Worm (Caenorhabditis elegans) whole organism, early embryonic: ENCODE data around the gene W10C4.1.

Experiments
- B0310.2 ChIP-seq: sonication (generic microtip); optimal IDR thresholded peaks from 2 replicates; lab custom pipeline; 2016; ENCODE audit warnings: mild to moderate bottlenecking, missing genetic modification characterization, missing compliant biosample characterization
- aly-1 ChIP-seq: sonication (generic microtip); optimal IDR thresholded peaks from 2 replicates; lab custom pipeline; 2016; ENCODE audit warnings: missing genetic modification characterization, missing compliant biosample characterization
- ama-1 ChIP-seq: fragments of 150-350 bp; optimal IDR thresholded peaks from 2 replicates; lab custom pipeline; 2014
- ceh-13 ChIP-seq: fragments of 200-800 bp; sonication (Bioruptor generic); optimal IDR thresholded peaks from 2 replicates; lab custom pipeline; 2018; ENCODE audit warnings: mild to moderate bottlenecking, missing genetic modification characterization, missing compliant biosample characterization
- ets-7 ChIP-seq: sonication (generic microtip); optimal IDR thresholded peaks from 2 replicates; lab custom pipeline; 2016; ENCODE audit warnings: missing genotype, missing genetic modification characterization, missing compliant biosample characterization
- hmbx-1 ChIP-seq: sonication (generic microtip); optimal IDR thresholded peaks from 2 replicates; lab custom pipeline; 2016; ENCODE audit warnings: mild to moderate bottlenecking, missing genetic modification characterization, missing compliant biosample characterization
- hmg-4 ChIP-seq: fragments of 200-800 bp; sonication (Bioruptor generic); optimal IDR thresholded peaks from 2 replicates; lab custom pipeline; 2018; ENCODE audit warnings: mild to moderate bottlenecking, missing genetic modification characterization, missing compliant biosample characterization
- tbx-37 ChIP-seq: fragments of 200-800 bp; sonication (Bioruptor generic); conservative IDR thresholded peaks from 2 replicates; pipeline ENCODE4 v1.3.6; 2022; ENCODE audit warnings: missing genetic modification reagents, missing genetic modification characterization, missing compliant biosample characterization
- tra-4 ChIP-seq: sonication (generic microtip); optimal IDR thresholded peaks from 2 replicates; lab custom pipeline; 2017; ENCODE audit warnings: missing genetic modification characterization, missing compliant biosample characterization

DNA sequence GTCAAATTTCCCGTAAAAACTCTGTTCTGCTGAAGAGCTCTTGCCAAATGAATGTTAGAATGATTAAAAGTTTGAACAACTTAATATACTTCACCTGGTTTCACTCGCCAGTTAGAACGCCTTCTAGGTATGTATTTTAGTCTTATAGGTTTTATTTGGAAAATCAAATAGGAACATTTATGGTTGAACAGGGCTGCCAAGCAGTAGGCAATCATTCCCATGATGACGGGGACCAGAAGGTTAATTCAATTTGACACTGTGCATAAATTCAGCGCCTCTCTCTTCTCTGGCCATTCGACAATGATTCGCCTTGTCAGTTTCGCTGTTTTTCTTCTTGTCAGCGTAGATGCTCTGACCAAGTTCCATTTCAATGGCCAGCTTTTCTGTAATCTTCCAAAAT is 24.8 kb downstream of the W10C4.1 start, which contains the start of gene F40G9.15:
- TF ChIP-seq ceh-13 (GFP tag; lab: Kevin White, UChicago) (peak; percentile 12), tra-4 (no peak), B0310.2 (tag; lab: Kevin White, UChicago) (no peak), ama-1 (no peak), aly-1 (tag; lab: Kevin White, UChicago) (no peak), ets-7 (tag; lab: Kevin White, UChicago) (no peak), tbx-37 (GFP tag; lab: Robert Waterston, UW) (no peak), hmg-4 (GFP tag; lab: Kevin White, UChicago) (no peak), hmbx-1 (tag; lab: Kevin White, UChicago) (no peak)
